Worm (Caenorhabditis elegans) whole organism, L1 larva: ENCODE results near the gene fbxa-143.
A peak's percentile ranks its signal among the peaks of the same experiment; 100 is the strongest.

Source experiments
- C34B4.2 ChIP-seq: sonication (generic microtip); optimal IDR thresholded peaks from 2 replicates; lab custom pipeline; 2017; ENCODE audit warnings: mild to moderate bottlenecking, missing genetic modification characterization, missing compliant biosample characterization
- F16B12.6 ChIP-seq: fragments of 150-350 bp; optimal IDR thresholded peaks from 2 replicates; lab custom pipeline; 2014; ENCODE audit warnings: missing biosample characterization, missing genetic modification characterization
- Y116A8C.19 ChIP-seq: sonication (generic microtip); optimal IDR thresholded peaks from 2 replicates; lab custom pipeline; 2016; ENCODE audit warnings: missing compliant biosample characterization, missing genetic modification characterization, borderline replicate concordance
- aly-2 ChIP-seq: fragments of 150-350 bp; optimal IDR thresholded peaks from 2 replicates; lab custom pipeline; 2014; ENCODE audit warnings: missing biosample characterization, missing genetic modification characterization
- ceh-63 ChIP-seq: fragments of 200-800 bp; sonication (Bioruptor generic); optimal IDR thresholded peaks from 2 replicates; lab custom pipeline; 2018; ENCODE audit warnings: mild to moderate bottlenecking, missing genetic modification characterization, missing compliant biosample characterization
- ceh-90 ChIP-seq: sonication (generic microtip); optimal IDR thresholded peaks from 2 replicates; lab custom pipeline; 2016; ENCODE audit warnings: missing genetic modification characterization, missing compliant biosample characterization
- dpl-1 ChIP-seq, 3 experiments: fragments of 150-350 bp in 2 of 3; sonication (generic microtip) in 1 of 3; optimal IDR thresholded peaks; 2 replicates each; lab custom pipeline; 2014 to 2017; ENCODE audit warnings: missing biosample characterization in 3 of 3, missing genetic modification characterization in 3 of 3, missing genetic modification reagents in 3 of 3
- efl-1 ChIP-seq, 4 experiments: fragments of 150-350 bp; optimal IDR thresholded peaks in 3 of 4; peaks in 1 of 4; 1 replicate in 1 of 4; 2 replicates in 3 of 4; lab custom pipeline; 2014; ENCODE audit warnings: missing biosample characterization in 2 of 4, missing genetic modification characterization in 2 of 4, missing genetic modification reagents in 2 of 4
- egl-27 ChIP-seq, 2 experiments: fragments of 150-350 bp in 1 of 2; sonication (generic microtip); optimal IDR thresholded peaks; 3 replicates each; lab custom pipeline; 2017 to 2018; ENCODE audit warnings: missing biosample characterization in 2 of 2, missing genetic modification characterization in 2 of 2, missing genetic modification reagents in 2 of 2
- elt-2 ChIP-seq: sonication (generic microtip); optimal IDR thresholded peaks from 2 replicates; lab custom pipeline; 2016; ENCODE audit warnings: missing genetic modification characterization, mild to moderate bottlenecking, inconsistent platforms, missing compliant biosample characterization, missing genetic modification reagents
- fkh-8 ChIP-seq: sonication (generic microtip); optimal IDR thresholded peaks from 2 replicates; lab custom pipeline; 2016; ENCODE audit warnings: mild to moderate bottlenecking, missing genetic modification characterization, missing compliant biosample characterization
- fos-1 ChIP-seq: fragments of 150-350 bp; optimal IDR thresholded peaks from 2 replicates; lab custom pipeline; 2014; ENCODE audit warnings: missing biosample characterization, missing genetic modification characterization
- hlh-4 ChIP-seq: sonication (generic microtip); optimal IDR thresholded peaks from 2 replicates; lab custom pipeline; 2016; ENCODE audit warnings: mild to moderate bottlenecking, missing genetic modification characterization, missing compliant biosample characterization
- jun-1 ChIP-seq: fragments of 150-350 bp; optimal IDR thresholded peaks from 2 replicates; lab custom pipeline; 2014; ENCODE audit warnings: missing biosample characterization, missing genetic modification reagents, missing genetic modification characterization
- lin-14 ChIP-seq: fragments of 200-800 bp; sonication (Bioruptor generic); optimal IDR thresholded peaks from 2 replicates; lab custom pipeline; 2018; ENCODE audit warnings: mild to moderate bottlenecking, missing genetic modification characterization, moderate library complexity, missing compliant biosample characterization
- lin-39 ChIP-seq: fragments of 150-350 bp; optimal IDR thresholded peaks from 2 replicates; lab custom pipeline; 2014; ENCODE audit warnings: missing biosample characterization, missing genetic modification reagents, missing genetic modification characterization
- lir-3 ChIP-seq: sonication (generic microtip); optimal IDR thresholded peaks from 2 replicates; lab custom pipeline; 2016; ENCODE audit warnings: mild to moderate bottlenecking, missing genetic modification characterization, moderate library complexity, missing compliant biosample characterization; ENCODE audit not compliant: poor library complexity
- nhr-12 ChIP-seq: sonication (generic microtip); optimal IDR thresholded peaks from 2 replicates; lab custom pipeline; 2017; ENCODE audit warnings: missing biosample characterization, missing genetic modification characterization
- nhr-28 ChIP-seq: fragments of 150-350 bp; optimal IDR thresholded peaks from 2 replicates; lab custom pipeline; 2014; ENCODE audit warnings: missing biosample characterization, missing genetic modification characterization
- nhr-47 ChIP-seq: sonication (generic microtip); optimal IDR thresholded peaks from 2 replicates; lab custom pipeline; 2016; ENCODE audit warnings: mild to moderate bottlenecking, missing genetic modification characterization, moderate library complexity, missing compliant biosample characterization
- nhr-71 ChIP-seq: sonication (generic microtip); optimal IDR thresholded peaks from 2 replicates; lab custom pipeline; 2016; ENCODE audit warnings: mild to moderate bottlenecking, missing genetic modification characterization, moderate library complexity, missing compliant biosample characterization
- nhr-85 ChIP-seq: sonication (generic microtip); peaks from one replicate; lab custom pipeline; 2016; ENCODE audit warnings: missing genetic modification characterization, inconsistent platforms, missing compliant biosample characterization
- pax-3 ChIP-seq: fragments of 200-800 bp; sonication (Bioruptor generic); optimal IDR thresholded peaks from 2 replicates; lab custom pipeline; 2018; ENCODE audit warnings: mild to moderate bottlenecking, missing genetic modification characterization, moderate library complexity, missing compliant biosample characterization
- skn-1 ChIP-seq: fragments of 150-350 bp; optimal IDR thresholded peaks from 2 replicates; lab custom pipeline; 2014; ENCODE audit warnings: missing biosample characterization, missing genetic modification characterization
- swsn-7 ChIP-seq: sonication (generic microtip); optimal IDR thresholded peaks from 2 replicates; lab custom pipeline; 2016; ENCODE audit warnings: missing genetic modification characterization, missing compliant biosample characterization
- tlp-1 ChIP-seq: fragments of 150-350 bp; optimal IDR thresholded peaks from 2 replicates; lab custom pipeline; 2014; ENCODE audit warnings: missing biosample characterization, missing genetic modification characterization
- unc-30 ChIP-seq: sonication (generic microtip); optimal IDR thresholded peaks from 2 replicates; lab custom pipeline; 2017; ENCODE audit warnings: missing biosample characterization, missing genetic modification characterization
- unc-86 ChIP-seq: sonication (generic microtip); optimal IDR thresholded peaks from 2 replicates; lab custom pipeline; 2016; ENCODE audit warnings: missing genetic modification characterization, missing compliant biosample characterization
- unc-98 ChIP-seq: fragments of 200-800 bp; sonication (Bioruptor generic); IDR thresholded peaks from 2 replicates; pipeline ENCODE4 v1.3.6; 2022; ENCODE audit warnings: missing genetic modification characterization, missing compliant biosample characterization
- vab-15 ChIP-seq: sonication (generic microtip); optimal IDR thresholded peaks from 2 replicates; lab custom pipeline; 2017; ENCODE audit warnings: missing genotype, mild to moderate bottlenecking, missing genetic modification characterization, missing compliant biosample characterization
- zag-1 ChIP-seq: fragments of 150-350 bp; optimal IDR thresholded peaks from 2 replicates; lab custom pipeline; 2014; ENCODE audit warnings: missing biosample characterization, missing genetic modification characterization
- zip-4 ChIP-seq: fragments of 200-800 bp; sonication (Bioruptor generic); optimal IDR thresholded peaks from 2 replicates; lab custom pipeline; 2018; ENCODE audit warnings: mild to moderate bottlenecking, missing genetic modification characterization, moderate library complexity, missing compliant biosample characterization

fbxa-143 gene

DNA sequence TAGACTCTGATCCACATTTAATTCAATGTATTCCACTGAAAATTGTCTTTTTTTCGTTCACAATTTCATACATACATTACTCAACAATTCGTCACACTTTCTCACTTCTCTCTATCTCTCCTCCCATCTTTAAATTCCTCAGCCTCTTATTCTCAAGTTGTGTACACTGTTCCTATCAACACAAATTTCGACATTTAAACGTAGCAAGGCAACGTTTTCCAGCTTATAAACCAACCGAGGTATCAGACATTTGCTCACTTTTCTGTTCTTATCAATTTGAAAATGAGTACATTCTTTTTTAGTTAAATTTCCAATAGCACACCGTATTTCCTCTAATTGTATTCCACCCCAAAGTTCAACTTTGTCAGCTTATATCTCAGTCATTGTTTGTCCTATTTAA, 6.4 kb downstream of the fbxa-143 start, which contains the start of gene skr-3:
TSS of gene skr-3 (plus strand) at position 163 of the 400 bp plus-strand sequence.
- TF ChIP-seq nhr-28 (tag; lab: Kevin White, UChicago) (no peak), unc-30 (tag; lab: Kevin White, UChicago) (no peak), tlp-1 (no peak), nhr-12 (tag; lab: Kevin White, UChicago) (no peak), elt-2 (tag; lab: Kevin White, UChicago) (peak; percentile 50), F16B12.6 (no peak), nhr-85 (tag; lab: Kevin White, UChicago) (peak; percentile 60), Y116A8C.19 (tag; lab: Kevin White, UChicago) (no peak), lin-14 (GFP tag; lab: Kevin White, UChicago) (no peak)

DNA sequence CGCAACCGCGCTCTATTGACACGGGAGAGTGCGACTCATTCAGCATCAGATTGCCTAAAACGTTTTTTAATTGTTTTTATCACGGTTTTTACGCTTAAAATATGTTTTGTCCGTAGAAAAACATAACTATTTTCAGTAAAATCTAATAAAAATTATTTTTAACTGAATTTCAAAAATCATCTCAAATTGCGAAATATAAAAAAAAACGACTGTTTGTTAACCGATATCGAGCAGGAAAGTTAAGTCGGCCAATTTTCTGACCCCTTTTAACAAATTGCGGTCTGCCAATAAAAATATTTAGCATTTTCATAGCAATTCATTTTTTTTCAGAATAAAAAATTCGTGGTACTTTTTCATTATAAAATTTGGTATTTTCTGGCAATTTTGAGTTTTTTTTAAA, 6.8 kb downstream of the fbxa-143 start:
- TF ChIP-seq unc-98 (GFP tag; lab: Robert Waterston, UW), result no peak
- peak; percentile 82 for TF ChIP-seq zip-4 (GFP tag; lab: Kevin White, UChicago)

- TF ChIP-seq fos-1 (tag; lab: Kevin White, UChicago), result no peak
- TF ChIP-seq F16B12.6, result no peak
- TF ChIP-seq unc-98 (GFP tag; lab: Robert Waterston, UW), result no peak
- TF ChIP-seq efl-1 (optimal IDR thresholded peaks at IDR 0.05; lab: Kevin White, UChicago), result no peak
- TF ChIP-seq efl-1 (GFP tag; optimal IDR thresholded peaks at IDR 0.05 in 1 of 2; lab: Kevin White, UChicago), result no peak
- TF ChIP-seq lin-39, result no peak
- no peak for TF ChIP-seq lir-3 (tag; lab: Kevin White, UChicago)
- no peak for TF ChIP-seq ceh-63 (GFP tag; lab: Kevin White, UChicago)
- TF ChIP-seq zag-1 (tag; lab: Kevin White, UChicago), result no peak
- no peak for TF ChIP-seq hlh-4 (tag; lab: Kevin White, UChicago)
- no peak for TF ChIP-seq aly-2 (tag; lab: Kevin White, UChicago)
These were observed 8.7 kb downstream of the fbxa-143 start, which contains the start of gene str-103 for ce11 chrV:16118601-16119000. TSS of gene str-103 (minus strand) at chrV:16118701.

DNA sequence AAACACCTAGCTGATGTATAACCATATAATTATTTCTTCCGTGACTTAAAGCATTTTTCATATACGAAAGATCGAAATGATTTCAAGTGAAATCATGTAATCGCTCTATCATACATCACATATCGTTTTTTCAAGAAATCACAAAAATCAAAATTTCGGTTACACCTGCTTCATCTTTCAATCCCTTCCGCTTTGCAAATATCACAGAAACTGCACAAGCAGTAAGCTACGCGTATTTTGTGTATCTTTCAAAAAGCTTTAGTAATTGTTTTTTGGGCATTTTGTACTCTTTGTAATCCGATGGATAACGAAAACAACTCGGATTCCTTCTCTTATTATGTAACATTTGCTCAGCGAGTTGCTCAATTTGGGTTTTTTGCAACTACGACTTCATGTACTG, 11.9 kb downstream of the fbxa-143 start, which contains the start of gene str-25:
TSS of gene str-25 (plus strand) at position 301 of the 400 bp plus-strand sequence.
- no peak for TF ChIP-seq egl-27 (tag; optimal IDR thresholded peaks at IDR 0.05; lab: Kevin White, UChicago)
- TF ChIP-seq jun-1 (tag; lab: Kevin White, UChicago), result no peak
- TF ChIP-seq elt-2 (tag; lab: Kevin White, UChicago), result no peak
- no peak for TF ChIP-seq swsn-7
- no peak for TF ChIP-seq skn-1 (tag; lab: Kevin White, UChicago)

- TF ChIP-seq ceh-63 (GFP tag; lab: Kevin White, UChicago) (no peak), efl-1 (optimal IDR thresholded peaks at IDR 0.05; lab: Kevin White, UChicago) (no peak), efl-1 (GFP tag; optimal IDR thresholded peaks at IDR 0.05 in 1 of 2; lab: Kevin White, UChicago) (no peak), jun-1 (tag; lab: Kevin White, UChicago) (no peak), nhr-71 (tag; lab: Kevin White, UChicago) (no peak), pax-3 (no peak), zip-4 (GFP tag; lab: Kevin White, UChicago) (no peak), vab-15 (tag; lab: Kevin White, UChicago) (no peak), ceh-90 (tag; lab: Kevin White, UChicago) (no peak), unc-86 (tag; lab: Kevin White, UChicago) (no peak), F16B12.6 (no peak), dpl-1 (GFP tag; optimal IDR thresholded peaks at IDR 0.05; lab: Kevin White, UChicago) (no peak), lir-3 (tag; lab: Kevin White, UChicago) (no peak), nhr-47 (tag; lab: Kevin White, UChicago) (no peak), C34B4.2 (no peak), fkh-8 (tag; lab: Kevin White, UChicago) (no peak), nhr-85 (tag; lab: Kevin White, UChicago) (no peak)
These were observed 13.1 kb downstream of the fbxa-143 start, which contains the start of gene srxa-16 for ce11 chrV:16114237-16114636. TSS of gene srxa-16 (minus strand) at chrV:16114337.
